Fruit fly (Drosophila melanogaster): Measurements from ENCODE around the gene CG42557.

The CG42557 gene

DNA sequence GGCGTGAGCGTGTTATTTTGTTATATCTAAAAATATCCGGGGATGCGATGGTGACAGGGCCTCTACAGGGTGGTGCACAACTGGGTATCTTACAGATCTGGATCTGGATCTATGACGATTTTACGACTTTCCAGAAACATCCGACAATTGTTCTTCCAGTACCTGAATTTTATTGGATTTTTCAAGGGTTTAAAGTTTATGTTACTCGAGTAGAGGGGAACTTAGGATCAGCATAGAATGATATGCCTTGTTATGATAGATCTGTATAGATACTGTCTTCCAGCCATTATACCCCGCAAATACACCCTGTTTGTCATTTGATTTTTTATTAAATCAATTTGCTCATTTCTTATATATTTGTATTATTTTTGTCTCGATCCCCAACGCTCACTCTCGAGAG lies 38.7 kb upstream of the CG42557 start (continued):
- TF ChIP-seq Scr (GFP tag; IDR thresholded peaks at IDR 0.05; ENCODE audit: partially characterized antibody) (no peak), CTCF (GFP tag; optimal IDR thresholded peaks at IDR 0.05) (no peak), sens (GFP tag) (peak; percentile 84), CG10267 (tag; optimal IDR thresholded peaks at IDR 0.05) (peak; percentile 39), Dip2 (GFP tag; IDR thresholded peaks at IDR 0.05) (no peak), scrt (GFP tag; optimal IDR thresholded peaks at IDR 0.05) (peak; percentile 49), Atf6 (GFP tag; IDR thresholded peaks at IDR 0.05) (peak; percentile 73), CG16779 (GFP tag; IDR thresholded peaks at IDR 0.05) (no peak), Nf-YB (GFP tag; optimal IDR thresholded peaks at IDR 0.05) (peak; percentile 21), CG32767 (GFP tag; IDR thresholded peaks at IDR 0.05) (peak; percentile 54; the same call in 1 of the 2 replicates), CG18476 (GFP tag; optimal IDR thresholded peaks at IDR 0.05) (no peak), CG5953 (GFP tag; IDR thresholded peaks at IDR 0.05) (no peak), Hr39 (optimal IDR thresholded peaks at IDR 0.05) (no peak), dmrt99B (tag; optimal IDR thresholded peaks at IDR 0.05) (peak; percentile 75), CG3847 (GFP tag; IDR thresholded peaks at IDR 0.05) (peak; percentile 67), CG10274 (GFP tag; optimal IDR thresholded peaks at IDR 0.05) (peak; percentile 40), CG2129 (GFP tag; IDR thresholded peaks at IDR 0.05; ENCODE audit: partially characterized antibody) (no peak), CG14441 (GFP tag; IDR thresholded peaks at IDR 0.05) (peak; percentile 74), Poxn (GFP tag; IDR thresholded peaks at IDR 0.05) (no peak), CG3163 (GFP tag; optimal IDR thresholded peaks at IDR 0.05) (no peak), zen2 (GFP tag; IDR thresholded peaks at IDR 0.05; ENCODE audit: partially characterized antibody) (no peak), Fer3 (tag; optimal IDR thresholded peaks at IDR 0.05) (peak; percentile 58), sens-2 (GFP tag; IDR thresholded peaks at IDR 0.05) (no peak), Doc2 (GFP tag; IDR thresholded peaks at IDR 0.05) (no peak), Trl (optimal IDR thresholded peaks at IDR 0.05) (no peak), Trl (GFP tag; optimal IDR thresholded peaks at IDR 0.05) (peak; percentile 28), nau (GFP tag; optimal IDR thresholded peaks at IDR 0.05) (no peak), CG30020 (tag; optimal IDR thresholded peaks at IDR 0.05) (no peak), Ssrp (tag; optimal IDR thresholded peaks at IDR 0.05) (peak; percentile 36), CG18011 (GFP tag; optimal IDR thresholded peaks at IDR 0.05) (no peak), eve (GFP tag; optimal IDR thresholded peaks at IDR 0.05) (peak in 1 of 2 experiments; percentile 57), CG9215 (GFP tag; IDR thresholded peaks at IDR 0.05) (peak; percentile 70), bcd (GFP tag; optimal IDR thresholded peaks at IDR 0.05) (peak; percentile 67), so (GFP tag; IDR thresholded peaks at IDR 0.05) (peak; percentile 72), Nf-YA (GFP tag; IDR thresholded peaks at IDR 0.05) (no peak), CG14965 (GFP tag; optimal IDR thresholded peaks at IDR 0.05; ENCODE audit: borderline replicate concordance) (no peak), Mad (GFP tag; optimal IDR thresholded peaks at IDR 0.05) (no peak), CG2120 (GFP tag; optimal IDR thresholded peaks at IDR 0.05) (peak; percentile 65), lab (GFP tag; optimal IDR thresholded peaks at IDR 0.05) (peak; percentile 69), dan (GFP tag; IDR thresholded peaks at IDR 0.05) (no peak), Side (GFP tag; optimal IDR thresholded peaks at IDR 0.05) (peak; percentile 4), psq (GFP tag; optimal IDR thresholded peaks at IDR 0.05) (no peak), bsh (GFP tag; optimal IDR thresholded peaks at IDR 0.05) (peak in 1 of 2 experiments; percentile 27), CG34422 (GFP tag; IDR thresholded peaks at IDR 0.05) (peak; percentile 61; the same call in 2 of the 3 replicates), seq (GFP tag; IDR thresholded peaks at IDR 0.05) (peak; percentile 57; the same call in 1 of the 2 replicates), Dll (GFP tag; IDR thresholded peaks at IDR 0.05; ENCODE audit: partially characterized antibody) (no peak), CG11085 (GFP tag; IDR thresholded peaks at IDR 0.05) (no peak), Dref (GFP tag; IDR thresholded peaks at IDR 0.05) (no peak), CG12769 (tag; optimal IDR thresholded peaks at IDR 0.05) (no peak), Meics (GFP tag; optimal IDR thresholded peaks at IDR 0.05) (peak; percentile 72), p53 (GFP tag; optimal IDR thresholded peaks at IDR 0.05) (no peak), CG7271 (tag; optimal IDR thresholded peaks at IDR 0.05) (no peak), CG1233 (GFP tag; optimal IDR thresholded peaks at IDR 0.05) (no peak)
